Worm (Caenorhabditis elegans) whole organism, L4/young adult: Measurements from ENCODE around the gene cdc-48.2.

Experiments
- W03F9.2 ChIP-seq: fragments of 150-350 bp; optimal IDR thresholded peaks from 2 replicates; lab custom pipeline; 2014; ENCODE audit warnings: missing biosample characterization, missing genetic modification characterization
- dao-5 ChIP-seq: sonication (generic microtip); optimal IDR thresholded peaks from 2 replicates; lab custom pipeline; 2016; ENCODE audit warnings: missing genotype, missing genetic modification characterization, moderate library complexity, missing compliant biosample characterization
- him-1 ChIP-seq: sonication (generic microtip); optimal IDR thresholded peaks from 2 replicates; lab custom pipeline; 2016; ENCODE audit warnings: missing genotype, missing genetic modification reagents, missing genetic modification characterization, missing compliant biosample characterization

- TF ChIP-seq dao-5 (tag; lab: Kevin White, UChicago) (no peak), W03F9.2 (tag; lab: Kevin White, UChicago) (no peak), him-1 (tag; lab: Kevin White, UChicago) (no peak)
Measured at ce11 chrII:8141135-8141534, 2.8 kb downstream of the cdc-48.2 start.
